Fruit fly (Drosophila melanogaster) S2 (cell line): ENCODE measurements around the gene CG10208.

ENCODE experiments used
- CG8478 ChIP-seq: fragments of >200 bp; optimal IDR thresholded peaks from 2 replicates; lab custom pipeline; 2018
- CTCF ChIP-seq, 2 experiments: fragments of >200 bp; optimal IDR thresholded peaks; 2 replicates each; lab custom pipeline; 2018

CG10208 gene

dm6 chr3R:23784925-23785680 lies 11.2 kb upstream of the CG10208 start:
- TF ChIP-seq CG8478 (lab: Kevin White, UChicago) (no peak), CTCF (optimal IDR thresholded peaks at IDR 0.05; lab: Kevin White, UChicago) (no peak)

- TF ChIP-seq CG8478 (lab: Kevin White, UChicago) (no peak), CTCF (optimal IDR thresholded peaks at IDR 0.05; lab: Kevin White, UChicago) (no peak)
Measured at dm6 chr3R:23783961-23784360, 10.0 kb upstream of the CG10208 start.

- TF ChIP-seq CG8478 (lab: Kevin White, UChicago) (no peak), CTCF (optimal IDR thresholded peaks at IDR 0.05; lab: Kevin White, UChicago) (no peak)
Measured at dm6 chr3R:23783403-23783757, 9.5 kb upstream of the CG10208 start.

- no peak for TF ChIP-seq CG8478 (lab: Kevin White, UChicago)
- TF ChIP-seq CTCF (optimal IDR thresholded peaks at IDR 0.05; lab: Kevin White, UChicago), result no peak
Measured at dm6 chr3R:23782456-23783402, 8.8 kb upstream of the CG10208 start.

- TF ChIP-seq CG8478 (lab: Kevin White, UChicago) (no peak), CTCF (optimal IDR thresholded peaks at IDR 0.05; lab: Kevin White, UChicago) (no peak)
Measured at dm6 chr3R:23781466-23781935, 7.6 kb upstream of the CG10208 start, which contains the start of the genes Nup98-96 and mbc. Gene Nup98-96 (minus strand): TSS chr3R:23781621. Gene mbc (plus strand): TSS chr3R:23781765.

- TF ChIP-seq CG8478 (lab: Kevin White, UChicago) (no peak), CTCF (optimal IDR thresholded peaks at IDR 0.05; lab: Kevin White, UChicago) (no peak)
Measured at dm6 chr3R:23780757-23781156, 6.8 kb upstream of the CG10208 start.

- TF ChIP-seq CTCF (optimal IDR thresholded peaks at IDR 0.05; lab: Kevin White, UChicago) (no peak), CG8478 (lab: Kevin White, UChicago) (no peak)
Measured at dm6 chr3R:23772808-23773207, 1.1 kb downstream of the CG10208 start, which contains the start of gene tst. Gene tst (minus strand): TSS chr3R:23772859.

dm6 chr3R:23767417-23767853 lies 6.5 kb downstream of the CG10208 start, which contains the start of the genes CG10214 and CG10375:
Gene CG10214 (minus strand): TSS chr3R:23767488.
Gene CG10375 (plus strand): TSS chr3R:23767712.
- TF ChIP-seq CTCF (optimal IDR thresholded peaks at IDR 0.05; lab: Kevin White, UChicago), result no peak
- no peak for TF ChIP-seq CG8478 (lab: Kevin White, UChicago)

- TF ChIP-seq CG8478 (lab: Kevin White, UChicago) (no peak), CTCF (optimal IDR thresholded peaks at IDR 0.05; lab: Kevin White, UChicago) (no peak)
Measured at dm6 chr3R:23763622-23764273, 10.2 kb downstream of the CG10208 start, which contains the start of gene Lsd-1. Gene Lsd-1 (plus strand): TSS chr3R:23763857.

dm6 chr3R:23763015-23763414 lies 10.9 kb downstream of the CG10208 start, which contains the start of gene udt:
Gene udt (minus strand): TSS chr3R:23763263.
- TF ChIP-seq CG8478 (lab: Kevin White, UChicago) (no peak), CTCF (optimal IDR thresholded peaks at IDR 0.05; lab: Kevin White, UChicago) (no peak)

- no peak for TF ChIP-seq CTCF (optimal IDR thresholded peaks at IDR 0.05; lab: Kevin White, UChicago)
- TF ChIP-seq CG8478 (lab: Kevin White, UChicago), result no peak
Measured at dm6 chr3R:23760219-23761018, 13.5 kb downstream of the CG10208 start, which contains the start of gene SdhD. Gene SdhD (minus strand): TSS chr3R:23760600.

dm6 chr3R:23757912-23758607 lies 15.9 kb downstream of the CG10208 start, which contains the start of the genes PTPMT1 and Hrd3:
Gene PTPMT1 (plus strand): TSS chr3R:23758339.
Gene Hrd3 (minus strand): TSS chr3R:23758557.
- TF ChIP-seq CG8478 (lab: Kevin White, UChicago) (no peak), CTCF (optimal IDR thresholded peaks at IDR 0.05; lab: Kevin White, UChicago) (no peak)
